Worm (Caenorhabditis elegans) whole organism, midembryonic: ENCODE measurements around the gene D1086.18.

Source experiments
- T22C8.4 ChIP-seq: fragments of 200-800 bp; sonication (Bioruptor generic); IDR thresholded peaks from 2 replicates; pipeline ENCODE4 v1.3.6; 2022; ENCODE audit warnings: missing genetic modification characterization, missing compliant biosample characterization
- cog-1 ChIP-seq: sonication (generic microtip); optimal IDR thresholded peaks from 2 replicates; lab custom pipeline; 2016; ENCODE audit warnings: missing genetic modification characterization, missing compliant biosample characterization
- flt-1 ChIP-seq: fragments of 200-800 bp; sonication (Bioruptor generic); IDR thresholded peaks from 2 replicates; pipeline ENCODE4 v1.3.6; 2022; ENCODE audit warnings: missing genetic modification characterization, missing compliant biosample characterization
- klf-2 ChIP-seq: fragments of 200-800 bp; sonication (Bioruptor generic); conservative IDR thresholded peaks from 2 replicates; pipeline ENCODE4 v1.3.6; 2022; ENCODE audit warnings: missing genetic modification reagents, missing genetic modification characterization, missing compliant biosample characterization
- med-1 ChIP-seq: sonication (generic microtip); optimal IDR thresholded peaks from 2 replicates; lab custom pipeline; 2017; ENCODE audit warnings: missing genetic modification characterization, mild to moderate bottlenecking, missing compliant biosample characterization, antibody characterized with exemption, missing genetic modification reagents; ENCODE audit not compliant: insufficient read depth
- ref-1 ChIP-seq: fragments of 200-800 bp; sonication (Bioruptor generic); conservative IDR thresholded peaks from 2 replicates; pipeline ENCODE4 v1.3.6; 2022; ENCODE audit warnings: missing genetic modification reagents, missing genetic modification characterization, missing compliant biosample characterization
- tab-1 ChIP-seq: fragments of 200-800 bp; sonication (Bioruptor generic); IDR thresholded peaks from 2 replicates; pipeline ENCODE4 v1.3.6; 2022; ENCODE audit warnings: missing genetic modification characterization, missing compliant biosample characterization
- ztf-23 ChIP-seq: fragments of 200-800 bp; sonication (Bioruptor generic); IDR thresholded peaks from 2 replicates; pipeline ENCODE4 v1.3.6; 2022; ENCODE audit warnings: missing genetic modification reagents, missing genetic modification characterization, missing compliant biosample characterization
- ztf-29 ChIP-seq: fragments of 200-800 bp; sonication (Bioruptor generic); IDR thresholded peaks from 2 replicates; pipeline ENCODE4 v1.3.6; 2022; ENCODE audit warnings: missing genetic modification reagents, missing genetic modification characterization, missing compliant biosample characterization

- no peak for TF ChIP-seq flt-1 (GFP tag; lab: Robert Waterston, UW)
- no peak for TF ChIP-seq tab-1 (GFP tag; lab: Robert Waterston, UW)
- TF ChIP-seq cog-1 (tag; lab: Kevin White, UChicago): no peak
- no peak for TF ChIP-seq ztf-29 (GFP tag; lab: Robert Waterston, UW)
- no peak for TF ChIP-seq ztf-23 (GFP tag; lab: Robert Waterston, UW)
- TF ChIP-seq med-1 (GFP tag; lab: Kevin White, UChicago): no peak
- TF ChIP-seq T22C8.4 (GFP tag; lab: Robert Waterston, UW): no peak
- TF ChIP-seq ref-1: no peak
- no peak for TF ChIP-seq klf-2 (GFP tag; lab: Robert Waterston, UW)
Measured at ce11 chrV:14128858-14129257, 43.2 kb downstream of the D1086.18 start.
